Fruit fly (Drosophila melanogaster) ovary, adult (tissue): ENCODE data around the gene CG2698.
"Not testable (repeated sequence)": the region's sequence is repeated elsewhere in the genome, so short reads cannot be mapped to it uniquely, and the experiment has no call there.

Source experiments
- CG17801 ChIP-seq: fragments of 200-800 bp; optimal IDR thresholded peaks from 2 replicates; lab custom pipeline; 2019; ENCODE audit warnings: missing biosample characterization, mild to moderate bottlenecking, missing genetic modification characterization, moderate library complexity; ENCODE audit not compliant: partially characterized antibody

CG2698 gene

dm6 chr3R:8049373-8049772, 48.0 kb downstream of the CG2698 start, which contains the start of gene CG43061:
Gene CG43061, plus strand, starts transcription at chr3R:8049673.
- TF ChIP-seq CG17801 (GFP tag; lab: Kevin White, UChicago) = not testable (repeated sequence)
